Worm (Caenorhabditis elegans) whole organism, L2 larva: ENCODE results near the gene C31C9.7.

Experiments used
- egl-27 ChIP-seq: sonication (generic microtip); optimal IDR thresholded peaks from 3 replicates; lab custom pipeline; 2017; ENCODE audit warnings: missing biosample characterization, missing genetic modification reagents, missing genetic modification characterization
- lin-13 ChIP-seq: fragments of 150-350 bp; optimal IDR thresholded peaks from 2 replicates; lab custom pipeline; 2014; ENCODE audit warnings: missing biosample characterization, missing genetic modification reagents, missing genetic modification characterization
- snpc-4 ChIP-seq: fragments of 150-350 bp; optimal IDR thresholded peaks from 2 replicates; lab custom pipeline; 2014; ENCODE audit warnings: missing biosample characterization, missing genetic modification characterization
- unc-62 ChIP-seq: fragments of 150-350 bp; optimal IDR thresholded peaks from 2 replicates; lab custom pipeline; 2014; ENCODE audit warnings: missing biosample characterization, missing genetic modification reagents, missing genetic modification characterization

- no peak for TF ChIP-seq snpc-4 (tag; lab: Kevin White, UChicago)
- TF ChIP-seq egl-27 (tag; lab: Kevin White, UChicago) = no peak
- TF ChIP-seq lin-13 (GFP tag; lab: Kevin White, UChicago) = no peak
- no peak for TF ChIP-seq unc-62 (GFP tag; lab: Kevin White, UChicago)
Observed at ce11 chrII:13627001-13627400, 41.9 kb upstream of the C31C9.7 start, which contains the start of gene gst-19.
